Worm (Caenorhabditis elegans): ENCODE measurements around the gene srbc-45.

The srbc-45 gene

ce11 chrV:12780248-12780647 lies 23.1 kb upstream of the srbc-45 start (continued):
- TF ChIP-seq ZK185.1 (tag; optimal IDR thresholded peaks at IDR 0.05; ENCODE audit: poor library complexity, severe bottlenecking) (peak; percentile 69), tbp1 (GFP tag; optimal IDR thresholded peaks at IDR 0.05) (peak; percentile 99), hlh-12 (tag; optimal IDR thresholded peaks at IDR 0.05) (peak; percentile 4), F57A8.1 (GFP tag; optimal IDR thresholded peaks at IDR 0.05) (peak; percentile 68), hmg-20 (GFP tag; IDR thresholded peaks at IDR 0.05) (peak; percentile 53; the same call in 1 of the 2 replicates), ekl-4 (GFP tag; IDR thresholded peaks at IDR 0.05) (peak; percentile 68; the same call in 1 of the 2 replicates), mxl-1 (tag; optimal IDR thresholded peaks at IDR 0.05) (peak; percentile 72), mcd-1 (GFP tag; IDR thresholded peaks at IDR 0.05) (peak; percentile 72), Y95B8A.8 (GFP tag; IDR thresholded peaks at IDR 0.05) (peak; percentile 33; the same call in 1 of the 2 replicates), hsf-1 (GFP tag; IDR thresholded peaks at IDR 0.05) (no peak; the same call in 1 of the 2 replicates), nfyb-1 (GFP tag; IDR thresholded peaks at IDR 0.05) (peak; percentile 75), pbrm-1 (GFP tag; IDR thresholded peaks at IDR 0.05) (peak; percentile 81), somi-1 (GFP tag; optimal IDR thresholded peaks at IDR 0.05) (peak; percentile 65), ceh-91 (GFP tag; IDR thresholded peaks at IDR 0.05) (peak; percentile 31; the same call in 1 of the 2 replicates), unc-130 (GFP tag; optimal IDR thresholded peaks at IDR 0.05) (peak; percentile 17), let-607 (tag; optimal IDR thresholded peaks at IDR 0.05) (peak; percentile 8 to 22), xnd-1 (tag; optimal IDR thresholded peaks at IDR 0.05) (no peak), egl-18 (GFP tag; IDR thresholded peaks at IDR 0.05) (no peak), nfya-2 (GFP tag; IDR thresholded peaks at IDR 0.05) (no peak), F10E7.11 (tag; optimal IDR thresholded peaks at IDR 0.05) (no peak), hmg-1.2 (GFP tag; IDR thresholded peaks at IDR 0.05) (peak; percentile 76), ztf-25 (GFP tag; IDR thresholded peaks at IDR 0.05) (peak; percentile 85), mel-28 (tag; optimal IDR thresholded peaks at IDR 0.05; ENCODE audit: borderline replicate concordance) (peak; percentile 17), lsy-27 (tag; optimal IDR thresholded peaks at IDR 0.05; ENCODE audit: borderline replicate concordance, insufficient read depth) (peak; percentile 82), ztf-22 (GFP tag; optimal IDR thresholded peaks at IDR 0.05) (peak; percentile 21), B0261.1 (tag; optimal IDR thresholded peaks at IDR 0.05) (peak; percentile 85), ceh-27 (GFP tag; optimal IDR thresholded peaks at IDR 0.05) (peak; percentile 75), hrde-1 (tag; optimal IDR thresholded peaks at IDR 0.05; ENCODE audit: borderline replicate concordance) (no peak), snpc-3.4 (tag; optimal IDR thresholded peaks at IDR 0.05) (peak; percentile 65), lin-35 (GFP tag; optimal IDR thresholded peaks at IDR 0.05) (no peak), nhr-27 (tag; optimal IDR thresholded peaks at IDR 0.05) (peak; percentile 17), B0336.3 (GFP tag; IDR thresholded peaks at IDR 0.05) (no peak), lsl-1 (GFP tag; optimal IDR thresholded peaks at IDR 0.05) (peak; percentile 37), Y53G8AR.9 (GFP tag; conservative IDR thresholded peaks at IDR 0.05) (no peak), bed-1 (GFP tag; IDR thresholded peaks at IDR 0.05) (no peak), ztf-3 (GFP tag; optimal IDR thresholded peaks at IDR 0.05) (no peak), ztf-28 (GFP tag; IDR thresholded peaks at IDR 0.05) (no peak), atf-7 (tag; optimal IDR thresholded peaks at IDR 0.05) (peak; percentile 4), die-1 (tag; optimal IDR thresholded peaks at IDR 0.05) (peak; percentile 89), Y53F4B.3 (GFP tag; IDR thresholded peaks at IDR 0.05) (no peak), rcor-1 (GFP tag; IDR thresholded peaks at IDR 0.05) (peak; percentile 49), ceh-40 (GFP tag; IDR thresholded peaks at IDR 0.05) (peak; percentile 78; the same call in 1 of the 2 replicates), nfya-1 (tag; optimal IDR thresholded peaks at IDR 0.05; ENCODE audit: borderline replicate concordance, insufficient read depth) (no peak), ceh-100 (GFP tag; IDR thresholded peaks at IDR 0.05) (no peak), F55B11.4 (tag; optimal IDR thresholded peaks at IDR 0.05; ENCODE audit: borderline replicate concordance, insufficient read depth) (no peak), ceh-79 (tag; optimal IDR thresholded peaks at IDR 0.05) (peak; percentile 69), nhr-120 (GFP tag; IDR thresholded peaks at IDR 0.05) (0 out of 2 replicates have a peak, but pooled peaks have one; percentile 61)
